Fruit fly (Drosophila melanogaster) whole organism, embryonic: ENCODE data around the gene Cyp12a5.

Source experiments
- Adf1 ChIP-seq: fragments of 200-800 bp; sonication (Bioruptor generic); IDR thresholded peaks from 2 replicates; pipeline ENCODE4 v1.3.6; 2022; ENCODE audit warnings: missing biosample characterization, missing genetic modification characterization
- Aef1 ChIP-seq: fragments of 200-800 bp; sonication (Bioruptor generic); IDR thresholded peaks from 3 replicates; pipeline ENCODE4 v1.3.6; 2022; ENCODE audit warnings: missing biosample characterization, missing genetic modification characterization
- Atf-2 ChIP-seq: fragments of 200-800 bp; sonication (Bioruptor generic); optimal IDR thresholded peaks from 2 replicates; lab custom pipeline; 2016; ENCODE audit warnings: missing biosample characterization, missing genetic modification characterization
- B-H2 ChIP-seq: fragments of 200-800 bp; sonication (Bioruptor generic); optimal IDR thresholded peaks from 2 replicates; lab custom pipeline; 2018; ENCODE audit warnings: missing biosample characterization, mild to moderate bottlenecking, missing genetic modification characterization
- Bteb2 ChIP-seq: fragments of 200-800 bp; sonication (Bioruptor generic); optimal IDR thresholded peaks from 2 replicates; lab custom pipeline; 2016; ENCODE audit warnings: missing biosample characterization, missing genetic modification characterization
- CG11695 ChIP-seq: fragments of 200-800 bp; sonication (Bioruptor generic); IDR thresholded peaks from 3 replicates; pipeline ENCODE4 v1.3.6; 2022; ENCODE audit warnings: missing biosample characterization, missing genetic modification characterization
- CG11723 ChIP-seq: fragments of 200-800 bp; sonication (Bioruptor generic); optimal IDR thresholded peaks from 2 replicates; lab custom pipeline; 2017; ENCODE audit warnings: missing biosample characterization, mild to moderate bottlenecking, missing genetic modification characterization
- CG12744 ChIP-seq: fragments of 200-800 bp; sonication (Bioruptor generic); optimal IDR thresholded peaks from 2 replicates; lab custom pipeline; 2016; ENCODE audit warnings: missing biosample characterization, missing genetic modification characterization
- CG13123 ChIP-seq: fragments of 200-800 bp; sonication (Bioruptor generic); optimal IDR thresholded peaks from 2 replicates; lab custom pipeline; 2016; ENCODE audit warnings: missing biosample characterization, missing genetic modification characterization
- CG13775 ChIP-seq: fragments of 200-800 bp; sonication (Bioruptor generic); optimal IDR thresholded peaks from 3 replicates; lab custom pipeline; 2017; ENCODE audit warnings: missing biosample characterization, mild to moderate bottlenecking, missing genetic modification characterization
- CG14050 ChIP-seq: fragments of 200-800 bp; sonication (Bioruptor generic); IDR thresholded peaks from 3 replicates; pipeline ENCODE4 v1.3.6; 2022; ENCODE audit warnings: missing biosample characterization, missing genetic modification characterization
- CG14710 ChIP-seq: fragments of 200-800 bp; sonication (Bioruptor generic); optimal IDR thresholded peaks from 3 replicates; lab custom pipeline; 2019; ENCODE audit warnings: missing biosample characterization, mild to moderate bottlenecking, missing genetic modification characterization, moderate library complexity
- CG15011 ChIP-seq: fragments of 200-800 bp; sonication (Bioruptor generic); optimal IDR thresholded peaks from 3 replicates; lab custom pipeline; 2018; ENCODE audit warnings: missing biosample characterization, mild to moderate bottlenecking, missing genetic modification characterization
- CG15601 ChIP-seq: fragments of 200-800 bp; sonication (Bioruptor generic); optimal IDR thresholded peaks from 3 replicates; lab custom pipeline; 2019; ENCODE audit warnings: missing biosample characterization, mild to moderate bottlenecking, missing genetic modification characterization, moderate library complexity
- CG15696 ChIP-seq: fragments of 200-800 bp; sonication (Bioruptor generic); optimal IDR thresholded peaks from 2 replicates; lab custom pipeline; 2019; ENCODE audit warnings: missing biosample characterization, mild to moderate bottlenecking, missing genetic modification characterization, moderate library complexity
- CG16863 ChIP-seq: fragments of 200-800 bp; sonication (Bioruptor generic); optimal IDR thresholded peaks from 3 replicates; lab custom pipeline; 2016; ENCODE audit warnings: missing biosample characterization, missing genetic modification characterization
- CG2120 ChIP-seq: fragments of 200-800 bp; sonication (Bioruptor generic); optimal IDR thresholded peaks from 3 replicates; lab custom pipeline; 2016; ENCODE audit warnings: missing biosample characterization, missing genetic modification characterization
- CG2678 ChIP-seq: fragments of 200-800 bp; sonication (Bioruptor generic); optimal IDR thresholded peaks from 3 replicates; lab custom pipeline; 2019; ENCODE audit warnings: missing biosample characterization, mild to moderate bottlenecking, missing genetic modification characterization, moderate library complexity
- CG3065 ChIP-seq: fragments of 200-800 bp; sonication (Bioruptor generic); optimal IDR thresholded peaks from 2 replicates; lab custom pipeline; 2016; ENCODE audit warnings: missing biosample characterization, missing genetic modification characterization
- CG31365 ChIP-seq: fragments of 200-800 bp; sonication (Bioruptor generic); optimal IDR thresholded peaks from 2 replicates; lab custom pipeline; 2018; ENCODE audit warnings: missing biosample characterization, mild to moderate bottlenecking, missing genetic modification characterization
- CG33213 ChIP-seq: fragments of 200-800 bp; sonication (Bioruptor generic); optimal IDR thresholded peaks from 3 replicates; lab custom pipeline; 2016; ENCODE audit warnings: missing biosample characterization, missing genetic modification characterization
- CG34224 ChIP-seq: fragments of 200-800 bp; sonication (Bioruptor generic); IDR thresholded peaks from 3 replicates; pipeline ENCODE4 v1.3.6; 2022; ENCODE audit warnings: missing biosample characterization, missing genetic modification characterization; ENCODE audit not compliant: partially characterized antibody
- CG4730 ChIP-seq: fragments of 200-800 bp; sonication (Bioruptor generic); IDR thresholded peaks from 2 replicates; pipeline ENCODE4 v1.3.6; 2022; ENCODE audit warnings: missing biosample characterization, missing genetic modification characterization
- CG4854 ChIP-seq: fragments of 200-800 bp; sonication (Bioruptor generic); optimal IDR thresholded peaks from 2 replicates; lab custom pipeline; 2016; ENCODE audit warnings: missing biosample characterization, missing genetic modification characterization, inconsistent platforms
- CG5180 ChIP-seq: fragments of 200-800 bp; sonication (Bioruptor generic); optimal IDR thresholded peaks from 3 replicates; lab custom pipeline; 2017; ENCODE audit warnings: missing biosample characterization, missing genetic modification characterization, mild to moderate bottlenecking, moderate library complexity, missing genetic modification reagents
- CG6272 ChIP-seq: fragments of 200-800 bp; sonication (Bioruptor generic); IDR thresholded peaks from 2 replicates; pipeline ENCODE4 v1.3.6; 2022; ENCODE audit warnings: missing biosample characterization, missing genetic modification characterization
- CG7556 ChIP-seq: fragments of 200-800 bp; sonication (Bioruptor generic); optimal IDR thresholded peaks from 2 replicates; lab custom pipeline; 2017; ENCODE audit warnings: missing biosample characterization, mild to moderate bottlenecking, missing genetic modification characterization
- CG7928 ChIP-seq: fragments of 200-800 bp; sonication (Bioruptor generic); optimal IDR thresholded peaks from 2 replicates; lab custom pipeline; 2017; ENCODE audit warnings: missing biosample characterization, mild to moderate bottlenecking, missing genetic modification characterization
- CG8359 ChIP-seq: fragments of 200-800 bp; sonication (Bioruptor generic); optimal IDR thresholded peaks from 2 replicates; lab custom pipeline; 2017; ENCODE audit warnings: missing biosample characterization, mild to moderate bottlenecking, missing genetic modification characterization, borderline replicate concordance
- Chrac-16 ChIP-seq: fragments of 200-800 bp; sonication (Bioruptor generic); optimal IDR thresholded peaks from 3 replicates; lab custom pipeline; 2016; ENCODE audit warnings: missing biosample characterization, missing genetic modification characterization
- Ets65A ChIP-seq: fragments of 200-800 bp; sonication (Bioruptor generic); peaks from one replicate; lab custom pipeline; 2016; ENCODE audit warnings: missing biosample characterization, missing genetic modification characterization
- Fer3 ChIP-seq: fragments of 200-800 bp; sonication (Bioruptor generic); optimal IDR thresholded peaks from 2 replicates; lab custom pipeline; 2018; ENCODE audit warnings: missing biosample characterization, mild to moderate bottlenecking, missing genetic modification characterization, moderate library complexity
- H15 ChIP-seq: fragments of 200-800 bp; sonication (Bioruptor generic); IDR thresholded peaks from 3 replicates; pipeline ENCODE4 v1.3.6; 2022; ENCODE audit warnings: missing biosample characterization, missing genetic modification characterization
- HLH3B ChIP-seq: fragments of 200-800 bp; sonication (Bioruptor generic); IDR thresholded peaks from 2 replicates; pipeline ENCODE4 v1.3.6; 2022; ENCODE audit warnings: missing biosample characterization, missing genetic modification characterization
- Myb ChIP-seq: fragments of 200-800 bp; sonication (Bioruptor generic); optimal IDR thresholded peaks from 2 replicates; lab custom pipeline; 2016; ENCODE audit warnings: missing biosample characterization, missing genetic modification characterization
- NC2α ChIP-seq: fragments of 200-800 bp; sonication (Bioruptor generic); optimal IDR thresholded peaks from 2 replicates; lab custom pipeline; 2016; ENCODE audit warnings: missing biosample characterization, missing genetic modification characterization
- aop ChIP-seq: fragments of 200-800 bp; sonication (Bioruptor generic); IDR thresholded peaks from 2 replicates; pipeline ENCODE4 v1.3.6; 2022; ENCODE audit warnings: missing biosample characterization, missing genetic modification characterization
- dmrt11E ChIP-seq: fragments of 200-800 bp; sonication (Bioruptor generic); optimal IDR thresholded peaks from 3 replicates; lab custom pipeline; 2018; ENCODE audit warnings: missing biosample characterization, mild to moderate bottlenecking, missing genetic modification characterization, moderate library complexity
- eve ChIP-seq, 2 experiments: fragments of >200 bp; optimal IDR thresholded peaks; 2 replicates each; lab custom pipeline; 2017; ENCODE audit warnings: missing biosample characterization in 2 of 2, missing genetic modification characterization in 2 of 2
- fd64A ChIP-seq: fragments of 200-800 bp; sonication (Bioruptor generic); optimal IDR thresholded peaks from 3 replicates; lab custom pipeline; 2018; ENCODE audit warnings: missing biosample characterization, mild to moderate bottlenecking, missing genetic modification characterization
- gsb ChIP-seq: fragments of 200-800 bp; sonication (Bioruptor generic); IDR thresholded peaks from 2 replicates; pipeline ENCODE4 v1.3.6; 2022; ENCODE audit warnings: missing biosample characterization, missing genetic modification characterization
- maf-S ChIP-seq: fragments of 200-800 bp; sonication (Bioruptor generic); optimal IDR thresholded peaks from 2 replicates; lab custom pipeline; 2016; ENCODE audit warnings: missing biosample characterization, missing genetic modification characterization
- pnt ChIP-seq: fragments of 200-800 bp; sonication (Bioruptor generic); optimal IDR thresholded peaks from 3 replicates; lab custom pipeline; 2016; ENCODE audit warnings: missing biosample characterization, missing genetic modification characterization
- row ChIP-seq: fragments of 200-800 bp; sonication (Bioruptor generic); IDR thresholded peaks from 3 replicates; pipeline ENCODE4 v1.3.6; 2022; ENCODE audit warnings: missing biosample characterization, missing genetic modification characterization
- sisA ChIP-seq: fragments of 200-800 bp; sonication (Bioruptor generic); IDR thresholded peaks from 2 replicates; pipeline ENCODE4 v1.3.6; 2022; ENCODE audit warnings: missing biosample characterization, missing genetic modification characterization
- tin ChIP-seq: fragments of 200-800 bp; sonication (Bioruptor generic); optimal IDR thresholded peaks from 3 replicates; lab custom pipeline; 2016; ENCODE audit warnings: missing biosample characterization, missing genetic modification characterization
- tio ChIP-seq: fragments of 200-800 bp; sonication (Bioruptor generic); optimal IDR thresholded peaks from 2 replicates; lab custom pipeline; 2017; ENCODE audit warnings: missing biosample characterization, missing genetic modification characterization, inconsistent platforms
- trh ChIP-seq: fragments of 200-800 bp; sonication (Bioruptor generic); optimal IDR thresholded peaks from 2 replicates; lab custom pipeline; 2016; ENCODE audit warnings: missing biosample characterization, missing genetic modification characterization
- tup ChIP-seq: fragments of 200-800 bp; sonication (Bioruptor generic); optimal IDR thresholded peaks from 2 replicates; lab custom pipeline; 2016; ENCODE audit warnings: missing biosample characterization, mild to moderate bottlenecking, missing genetic modification characterization, moderate library complexity
- unpg ChIP-seq: fragments of 200-800 bp; sonication (Bioruptor generic); optimal IDR thresholded peaks from 3 replicates; lab custom pipeline; 2018; ENCODE audit warnings: missing biosample characterization, mild to moderate bottlenecking, missing genetic modification characterization, moderate library complexity
- vfl ChIP-seq: fragments of 200-800 bp; sonication (Bioruptor generic); optimal IDR thresholded peaks from 2 replicates; lab custom pipeline; 2016; ENCODE audit warnings: missing biosample characterization, missing genetic modification characterization
- wdn ChIP-seq: fragments of 200-800 bp; sonication (Bioruptor generic); IDR thresholded peaks from 2 replicates; pipeline ENCODE4 v1.3.6; 2022; ENCODE audit warnings: missing biosample characterization, missing genetic modification characterization

Cyp12a5 gene

dm6 chr3R:19113836-19114235 lies 18.6 kb upstream of the Cyp12a5 start (continued):
- no peak for TF ChIP-seq maf-S (GFP tag; lab: Kevin White, UChicago)
- TF ChIP-seq Chrac-16 (GFP tag; lab: Kevin White, UChicago), result no peak
- TF ChIP-seq CG34224 (GFP tag; lab: Robert Waterston, UW), result no peak
- TF ChIP-seq CG8359, result peak; percentile 22
- no peak for TF ChIP-seq CG6272 (GFP tag; lab: Robert Waterston, UW)
- TF ChIP-seq CG4730 (GFP tag; lab: Robert Waterston, UW), result no peak
- no peak for TF ChIP-seq CG11723 (GFP tag; lab: Kevin White, UChicago)
- no peak for TF ChIP-seq trh (GFP tag; lab: Kevin White, UChicago)
- no peak for TF ChIP-seq CG15601
- TF ChIP-seq CG2678, result peak; percentile 40
- TF ChIP-seq H15 (GFP tag; lab: Robert Waterston, UW), result no peak
- no peak for TF ChIP-seq Myb (GFP tag; lab: Kevin White, UChicago)
- TF ChIP-seq Atf-2 (GFP tag; lab: Kevin White, UChicago), result no peak
- TF ChIP-seq CG15696 (tag; lab: Kevin White, UChicago), result no peak
- no peak for TF ChIP-seq CG13123
- TF ChIP-seq Ets65A (GFP tag; lab: Kevin White, UChicago), result peak; percentile 88
- TF ChIP-seq tio (GFP tag; lab: Kevin White, UChicago), result no peak
- no peak for TF ChIP-seq HLH3B (GFP tag; lab: Robert Waterston, UW)
- no peak for TF ChIP-seq NC2α (GFP tag; lab: Kevin White, UChicago)
- peak; percentile 37 for TF ChIP-seq CG16863 (GFP tag; lab: Kevin White, UChicago)
- no peak for TF ChIP-seq CG5180 (GFP tag; lab: Kevin White, UChicago)
- TF ChIP-seq row, result peak; percentile 49; the same call in 2 of the 3 replicates
- no peak for TF ChIP-seq sisA (GFP tag; lab: Robert Waterston, UW)
- no peak for TF ChIP-seq CG7928 (GFP tag; lab: Kevin White, UChicago)
- no peak for TF ChIP-seq CG31365 (tag; lab: Kevin White, UChicago)
- peak; percentile 23 for TF ChIP-seq tin (GFP tag; lab: Kevin White, UChicago)
- no peak for TF ChIP-seq CG11695 (GFP tag; lab: Robert Waterston, UW)
- TF ChIP-seq Aef1, result no peak
- no peak for TF ChIP-seq B-H2 (GFP tag; lab: Kevin White, UChicago)
- TF ChIP-seq CG4854 (GFP tag; lab: Kevin White, UChicago), result no peak
- TF ChIP-seq CG14710 (tag; lab: Kevin White, UChicago), result peak; percentile 4
- TF ChIP-seq Adf1 (GFP tag; lab: Robert Waterston, UW), result no peak

- no peak for TF ChIP-seq CG2120 (GFP tag; lab: Kevin White, UChicago)
- no peak for TF ChIP-seq CG14050 (GFP tag; lab: Robert Waterston, UW)
- TF ChIP-seq Fer3 (tag; lab: Kevin White, UChicago), result no peak
- no peak for TF ChIP-seq Adf1 (GFP tag; lab: Robert Waterston, UW)
- TF ChIP-seq CG13775 (GFP tag; lab: Kevin White, UChicago), result no peak
- TF ChIP-seq wdn, result no peak
- TF ChIP-seq CG12744 (GFP tag; lab: Kevin White, UChicago), result no peak
- TF ChIP-seq pnt (GFP tag; lab: Kevin White, UChicago), result peak; percentile 2
- TF ChIP-seq CG33213, result no peak
- peak; percentile 7 for TF ChIP-seq unpg (GFP tag; lab: Kevin White, UChicago)
- no peak for TF ChIP-seq CG15011 (GFP tag; lab: Kevin White, UChicago)
- TF ChIP-seq vfl (GFP tag; lab: Kevin White, UChicago), result no peak
- no peak for TF ChIP-seq aop
- TF ChIP-seq Bteb2, result no peak
- TF ChIP-seq CG3065, result no peak
- no peak for TF ChIP-seq gsb (GFP tag; lab: Robert Waterston, UW)
- TF ChIP-seq fd64A (GFP tag; lab: Kevin White, UChicago), result no peak
- no peak for TF ChIP-seq tup (GFP tag; lab: Kevin White, UChicago)
- TF ChIP-seq dmrt11E (tag; lab: Kevin White, UChicago), result no peak
- no peak for TF ChIP-seq eve (GFP tag; optimal IDR thresholded peaks at IDR 0.05; lab: Kevin White, UChicago)
- TF ChIP-seq CG7556 (GFP tag; lab: Kevin White, UChicago), result no peak
Observed at dm6 chr3R:19118505-19119138, 13.8 kb upstream of the Cyp12a5 start.
